Fruit fly (Drosophila melanogaster): ENCODE measurements around the gene CG43091.

dm6 chr3R:22780135-22780534 lies 11.6 kb upstream of the CG43091 start:
- TF ChIP-seq gfzf (GFP tag; optimal IDR thresholded peaks at IDR 0.05) (no peak), Vsx1 (GFP tag; optimal IDR thresholded peaks at IDR 0.05) (no peak), CG34376 (GFP tag; optimal IDR thresholded peaks at IDR 0.05) (no peak), CG1603 (tag; optimal IDR thresholded peaks at IDR 0.05) (no peak), CG7745 (tag; optimal IDR thresholded peaks at IDR 0.05) (no peak)

Data from whole organism, embryonic.